Comparison of ENCODE assay signal across 2 worm cellular contexts in the genomic region with DNA sequence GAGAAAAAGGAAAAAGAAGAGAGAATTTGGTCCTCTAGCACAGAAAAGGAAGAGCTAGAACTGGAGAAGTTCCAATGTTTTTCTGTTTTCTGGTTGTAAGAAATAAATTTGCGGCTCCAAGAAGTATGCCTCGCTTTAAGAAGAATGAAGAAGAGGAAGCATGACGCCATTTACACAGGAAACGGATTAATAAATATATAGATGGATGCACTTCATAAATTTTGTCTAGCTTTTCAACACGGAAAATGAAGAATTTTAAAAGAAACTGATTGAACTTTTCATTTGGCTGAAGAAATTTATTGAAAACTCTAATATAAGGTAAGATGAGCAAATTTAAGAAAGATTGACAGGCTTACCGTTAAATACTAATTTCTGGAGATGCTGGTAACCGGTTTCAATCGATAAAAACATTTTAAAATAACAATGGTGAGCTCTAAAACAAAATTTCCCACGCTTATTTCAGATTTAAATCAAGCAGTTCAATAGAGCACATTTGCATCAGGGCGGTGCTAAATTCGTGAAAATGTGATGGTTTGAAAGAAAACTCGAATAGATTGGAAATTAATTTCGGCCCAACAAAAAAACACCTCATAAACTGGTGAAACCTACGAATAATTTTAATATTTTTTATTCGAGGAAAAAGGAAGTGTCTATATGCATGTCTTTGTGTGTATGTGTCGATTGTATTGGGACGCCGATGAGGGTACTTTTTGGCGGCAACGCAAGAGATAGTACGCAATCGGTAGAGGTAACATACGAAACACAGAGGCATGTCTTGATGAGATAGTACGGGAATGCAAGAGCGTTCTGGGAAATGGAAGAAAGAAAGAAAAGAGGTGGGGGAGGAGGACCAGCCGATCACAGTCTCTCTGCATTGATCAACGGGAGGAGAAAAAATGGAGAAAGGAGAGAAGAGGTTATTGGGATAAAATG.
TF ChIP-seq lines count a peak whose summit lies in the region.

No protein-coding gene starts in this region.

TF ChIP-seq in whole organism, L2 larva, 48 proteins besides CTCF, POLR2A, EP300 and RAD21 (continued from another document):
- no peak for TF ChIP-seq dmd-4 (tag; optimal IDR thresholded peaks at IDR 0.05; lab: Kevin White, UChicago)
- no peak for TF ChIP-seq unc-62 (GFP tag; optimal IDR thresholded peaks at IDR 0.05; lab: Kevin White, UChicago)
- no peak for TF ChIP-seq mab-5 (tag; optimal IDR thresholded peaks at IDR 0.05; lab: Kevin White, UChicago)
- TF ChIP-seq ztf-4 (tag; optimal IDR thresholded peaks at IDR 0.05; lab: Kevin White, UChicago), result no peak
- no peak for TF ChIP-seq ztf-11 (tag; optimal IDR thresholded peaks at IDR 0.05; lab: Kevin White, UChicago)
- no peak for TF ChIP-seq elt-1 (tag; optimal IDR thresholded peaks at IDR 0.05; lab: Kevin White, UChicago)
- TF ChIP-seq nhr-12 (tag; optimal IDR thresholded peaks at IDR 0.05; lab: Kevin White, UChicago), result no peak
- TF ChIP-seq unc-55 (GFP tag; optimal IDR thresholded peaks at IDR 0.05; lab: Kevin White, UChicago), result peak; percentile 37
- no peak for TF ChIP-seq lin-11 (tag; optimal IDR thresholded peaks at IDR 0.05; lab: Kevin White, UChicago)
- peak; percentile 28 for TF ChIP-seq nhr-25 (tag; optimal IDR thresholded peaks at IDR 0.05; lab: Kevin White, UChicago)
- peak; percentile 33 for TF ChIP-seq crh-2 (tag; optimal IDR thresholded peaks at IDR 0.05; lab: Kevin White, UChicago)
- no peak for TF ChIP-seq mdl-1 (tag; optimal IDR thresholded peaks at IDR 0.05; lab: Kevin White, UChicago)
- TF ChIP-seq ztf-1 (GFP tag; conservative IDR thresholded peaks at IDR 0.05; lab: Robert Waterston, UW), result no peak
- TF ChIP-seq nhr-23 (tag; optimal IDR thresholded peaks at IDR 0.05; lab: Kevin White, UChicago), result no peak
- peak; percentile 34 for TF ChIP-seq sma-3 (GFP tag; optimal IDR thresholded peaks at IDR 0.05; lab: Kevin White, UChicago)
- no peak for TF ChIP-seq ama-1 (optimal IDR thresholded peaks at IDR 0.05; lab: Kevin White, UChicago)
- TF ChIP-seq ceh-16 (tag; optimal IDR thresholded peaks at IDR 0.05; lab: Kevin White, UChicago), result no peak
- TF ChIP-seq peb-1 (tag; optimal IDR thresholded peaks at IDR 0.05; lab: Kevin White, UChicago), result no peak
- no peak for TF ChIP-seq mbf-1 (tag; optimal IDR thresholded peaks at IDR 0.05; lab: Kevin White, UChicago)
- peak; percentile 32 for TF ChIP-seq F13H6.1 (tag; optimal IDR thresholded peaks at IDR 0.05; lab: Kevin White, UChicago)
- no peak for TF ChIP-seq snpc-4 (tag; optimal IDR thresholded peaks at IDR 0.05; lab: Kevin White, UChicago)
- no peak for TF ChIP-seq nhr-77 (tag; optimal IDR thresholded peaks at IDR 0.05; lab: Kevin White, UChicago)
- TF ChIP-seq ceh-82 (tag; optimal IDR thresholded peaks at IDR 0.05; lab: Kevin White, UChicago), result no peak
- TF ChIP-seq alr-1 (tag; optimal IDR thresholded peaks at IDR 0.05; lab: Kevin White, UChicago), result no peak
- no peak for TF ChIP-seq nhr-237 (tag; optimal IDR thresholded peaks at IDR 0.05; lab: Kevin White, UChicago)
- no peak for TF ChIP-seq Y55F3AM.14 (GFP tag; optimal IDR thresholded peaks at IDR 0.05; lab: Kevin White, UChicago)
- peak; percentile 16 for TF ChIP-seq fos-1 (tag; optimal IDR thresholded peaks at IDR 0.05; lab: Kevin White, UChicago)
- TF ChIP-seq nhr-129 (tag; optimal IDR thresholded peaks at IDR 0.05; lab: Kevin White, UChicago), result peak; percentile 65

TF ChIP-seq in whole organism, L4 larva, 104 proteins besides CTCF, POLR2A, EP300 and RAD21 (continued from another document):
- TF ChIP-seq unc-62 (GFP tag; optimal IDR thresholded peaks at IDR 0.05 in 1 of 2; lab: Kevin White, UChicago) (peak in 1 of 2 experiments; percentile 87), unc-62 (tag; optimal IDR thresholded peaks at IDR 0.05; lab: Kevin White, UChicago) (no peak), ceh-62 (tag; optimal IDR thresholded peaks at IDR 0.05; lab: Kevin White, UChicago) (no peak), arid-1 (GFP tag; conservative IDR thresholded peaks at IDR 0.05; lab: Robert Waterston, UW) (0 out of 2 replicates have a peak, but pooled peaks have one; percentile 34), nhr-111 (GFP tag; optimal IDR thresholded peaks at IDR 0.05; lab: Kevin White, UChicago) (no peak), spr-1 (tag; optimal IDR thresholded peaks at IDR 0.05; lab: Kevin White, UChicago) (peak; percentile 21), zag-1 (tag; optimal IDR thresholded peaks at IDR 0.05; lab: Kevin White, UChicago) (no peak), nhr-28 (tag; optimal IDR thresholded peaks at IDR 0.05; lab: Kevin White, UChicago) (peak; percentile 45), mes-2 (tag; optimal IDR thresholded peaks at IDR 0.05; lab: Kevin White, UChicago; ENCODE audit: poor library complexity, severe bottlenecking) (peak; percentile 55), egl-27 (tag; optimal IDR thresholded peaks at IDR 0.05; lab: Kevin White, UChicago) (no peak)
